Fruit fly (Drosophila melanogaster) whole organism, adult: Measurements from ENCODE around the gene Ilp8.

ENCODE experiments used
- CG11617 ChIP-seq: fragments of 200-800 bp; sonication (Bioruptor generic); optimal IDR thresholded peaks from 2 replicates; lab custom pipeline; 2017; ENCODE audit warnings: mild to moderate bottlenecking, missing biosample characterization, missing genetic modification reagents, missing genetic modification characterization
- CG12768 ChIP-seq: fragments of 200-800 bp; sonication (Bioruptor generic); optimal IDR thresholded peaks from 2 replicates; lab custom pipeline; 2017; ENCODE audit warnings: missing biosample characterization, missing genetic modification characterization, mild to moderate bottlenecking, moderate library complexity, missing genetic modification reagents
- CG14711 ChIP-seq: fragments of 200-800 bp; sonication (Bioruptor generic); optimal IDR thresholded peaks from 2 replicates; lab custom pipeline; 2018; ENCODE audit warnings: missing biosample characterization, mild to moderate bottlenecking, missing genetic modification characterization, moderate library complexity
- CG1620 ChIP-seq: fragments of 200-800 bp; sonication (Bioruptor generic); optimal IDR thresholded peaks from 2 replicates; lab custom pipeline; 2016; ENCODE audit warnings: missing biosample characterization, missing genetic modification characterization
- CG33017 ChIP-seq: fragments of 200-800 bp; sonication (Bioruptor generic); optimal IDR thresholded peaks from 2 replicates; lab custom pipeline; 2018; ENCODE audit warnings: missing biosample characterization, mild to moderate bottlenecking, missing genetic modification characterization, moderate library complexity
- CG5204 ChIP-seq: fragments of 200-800 bp; sonication (Bioruptor generic); optimal IDR thresholded peaks from 2 replicates; lab custom pipeline; 2016; ENCODE audit warnings: missing biosample characterization, missing genetic modification characterization
- CG7045 ChIP-seq: fragments of 200-800 bp; sonication (Bioruptor generic); optimal IDR thresholded peaks from 2 replicates; lab custom pipeline; 2017; ENCODE audit warnings: missing biosample characterization, mild to moderate bottlenecking, missing genetic modification characterization
- CG7101 ChIP-seq: fragments of 200-800 bp; sonication (Bioruptor generic); optimal IDR thresholded peaks from 2 replicates; lab custom pipeline; 2018; ENCODE audit warnings: missing biosample characterization, mild to moderate bottlenecking, missing genetic modification characterization, moderate library complexity
- Clk ChIP-seq: fragments of 200-800 bp; sonication (Bioruptor generic); optimal IDR thresholded peaks from 2 replicates; lab custom pipeline; 2017; ENCODE audit warnings: missing biosample characterization, missing genetic modification characterization
- Crg-1 ChIP-seq: fragments of 200-800 bp; sonication (Bioruptor generic); optimal IDR thresholded peaks from 2 replicates; lab custom pipeline; 2016; ENCODE audit warnings: missing biosample characterization, missing genetic modification characterization
- Hr96 ChIP-seq: fragments of 200-800 bp; sonication (Bioruptor generic); optimal IDR thresholded peaks from 2 replicates; lab custom pipeline; 2016; ENCODE audit warnings: missing biosample characterization, missing genetic modification characterization
- Mnt ChIP-seq: fragments of 200-800 bp; sonication (Bioruptor generic); optimal IDR thresholded peaks from 2 replicates; lab custom pipeline; 2016; ENCODE audit warnings: missing biosample characterization, mild to moderate bottlenecking, missing genetic modification characterization
- bab1 ChIP-seq: fragments of 200-800 bp; sonication (Bioruptor generic); optimal IDR thresholded peaks from 3 replicates; lab custom pipeline; 2019; ENCODE audit warnings: missing biosample characterization, mild to moderate bottlenecking, missing genetic modification characterization, moderate library complexity
- cic ChIP-seq: fragments of 200-800 bp; sonication (Bioruptor generic); optimal IDR thresholded peaks from 2 replicates; lab custom pipeline; 2017; ENCODE audit warnings: missing biosample characterization, mild to moderate bottlenecking, missing genetic modification characterization, moderate library complexity
- cnc ChIP-seq, 2 experiments: fragments of >200 bp; optimal IDR thresholded peaks; 2 replicates each; lab custom pipeline; 2017
- kay ChIP-seq: fragments of 200-800 bp; sonication (Bioruptor generic); peaks from one replicate; lab custom pipeline; 2016; ENCODE audit warnings: missing biosample characterization, missing genetic modification characterization, borderline replicate concordance
- ovo ChIP-seq: fragments of 200-800 bp; sonication (Bioruptor generic); optimal IDR thresholded peaks from 2 replicates; lab custom pipeline; 2016; ENCODE audit warnings: missing biosample characterization, missing genetic modification characterization
- pad ChIP-seq: fragments of 200-800 bp; sonication (Bioruptor generic); optimal IDR thresholded peaks from 3 replicates; lab custom pipeline; 2017; ENCODE audit warnings: missing biosample characterization, missing genetic modification characterization, mild to moderate bottlenecking, moderate library complexity, missing genetic modification reagents
- tj ChIP-seq: fragments of 200-800 bp; sonication (Bioruptor generic); optimal IDR thresholded peaks from 3 replicates; lab custom pipeline; 2017; ENCODE audit warnings: missing biosample characterization, mild to moderate bottlenecking, missing genetic modification characterization, moderate library complexity
- toe ChIP-seq: fragments of 200-800 bp; sonication (Bioruptor generic); optimal IDR thresholded peaks from 2 replicates; lab custom pipeline; 2016; ENCODE audit warnings: missing biosample characterization, missing genetic modification characterization

The Ilp8 gene

DNA sequence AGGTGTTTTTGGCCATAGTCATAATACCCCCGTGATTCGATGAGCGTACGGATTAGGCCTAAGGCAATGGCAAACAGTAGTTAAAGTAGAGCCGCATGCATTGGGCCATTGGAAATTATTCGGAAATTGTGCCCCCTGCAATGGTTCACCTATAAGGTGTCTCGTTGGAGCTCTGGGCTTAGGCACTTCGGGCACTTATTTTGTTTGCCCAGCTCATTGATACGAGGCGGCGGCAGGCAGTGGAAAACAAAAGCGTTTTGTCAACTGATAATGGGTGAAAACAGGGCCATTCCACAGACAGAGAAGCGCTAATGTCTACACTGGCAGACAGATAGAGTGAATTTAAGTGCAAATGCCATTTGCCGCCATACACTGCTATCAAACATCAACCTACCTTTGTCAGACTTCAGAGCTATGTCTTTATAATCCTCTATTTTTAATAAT, 25.6 kb downstream of the Ilp8 start:
- TF ChIP-seq kay (GFP tag; lab: Kevin White, UChicago): no peak
- TF ChIP-seq CG1620 (GFP tag; lab: Kevin White, UChicago): peak; percentile 37
- no peak for TF ChIP-seq pad (GFP tag; lab: Kevin White, UChicago)
- TF ChIP-seq CG7045 (GFP tag; lab: Kevin White, UChicago): no peak
- TF ChIP-seq tj (GFP tag; lab: Kevin White, UChicago): no peak
- TF ChIP-seq CG7101 (tag; lab: Kevin White, UChicago): no peak
- no peak for TF ChIP-seq CG5204 (GFP tag; lab: Kevin White, UChicago)
- TF ChIP-seq CG33017: no peak
- TF ChIP-seq CG11617 (GFP tag; lab: Kevin White, UChicago): no peak
- peak; percentile 39 for TF ChIP-seq toe (GFP tag; lab: Kevin White, UChicago)
- no peak for TF ChIP-seq cnc (optimal IDR thresholded peaks at IDR 0.05; lab: Kevin White, UChicago)
- peak; percentile 47 for TF ChIP-seq CG12768 (GFP tag; lab: Kevin White, UChicago)
- TF ChIP-seq Hr96: no peak
- TF ChIP-seq ovo: peak; percentile 15
- TF ChIP-seq Mnt: peak; percentile 24
- TF ChIP-seq CG14711 (tag; lab: Kevin White, UChicago): no peak
- peak; percentile 78 for TF ChIP-seq cic (GFP tag; lab: Kevin White, UChicago)
- TF ChIP-seq Crg-1 (GFP tag; lab: Kevin White, UChicago): no peak
- TF ChIP-seq bab1 (GFP tag; lab: Kevin White, UChicago): no peak
- TF ChIP-seq Clk: peak; percentile 29

dm6 chr3L:17005415-17005796, 26.5 kb downstream of the Ilp8 start:
- TF ChIP-seq cic (GFP tag; lab: Kevin White, UChicago) (no peak), Crg-1 (GFP tag; lab: Kevin White, UChicago) (no peak), Mnt (no peak), CG7101 (tag; lab: Kevin White, UChicago) (no peak), tj (GFP tag; lab: Kevin White, UChicago) (no peak), CG7045 (GFP tag; lab: Kevin White, UChicago) (no peak), Clk (no peak), pad (GFP tag; lab: Kevin White, UChicago) (no peak), ovo (no peak), CG11617 (GFP tag; lab: Kevin White, UChicago) (no peak), bab1 (GFP tag; lab: Kevin White, UChicago) (no peak), CG33017 (no peak), CG12768 (GFP tag; lab: Kevin White, UChicago) (no peak), CG5204 (GFP tag; lab: Kevin White, UChicago) (no peak), kay (GFP tag; lab: Kevin White, UChicago) (no peak), CG1620 (GFP tag; lab: Kevin White, UChicago) (no peak), cnc (optimal IDR thresholded peaks at IDR 0.05; lab: Kevin White, UChicago) (no peak), toe (GFP tag; lab: Kevin White, UChicago) (no peak), CG14711 (tag; lab: Kevin White, UChicago) (no peak)

DNA sequence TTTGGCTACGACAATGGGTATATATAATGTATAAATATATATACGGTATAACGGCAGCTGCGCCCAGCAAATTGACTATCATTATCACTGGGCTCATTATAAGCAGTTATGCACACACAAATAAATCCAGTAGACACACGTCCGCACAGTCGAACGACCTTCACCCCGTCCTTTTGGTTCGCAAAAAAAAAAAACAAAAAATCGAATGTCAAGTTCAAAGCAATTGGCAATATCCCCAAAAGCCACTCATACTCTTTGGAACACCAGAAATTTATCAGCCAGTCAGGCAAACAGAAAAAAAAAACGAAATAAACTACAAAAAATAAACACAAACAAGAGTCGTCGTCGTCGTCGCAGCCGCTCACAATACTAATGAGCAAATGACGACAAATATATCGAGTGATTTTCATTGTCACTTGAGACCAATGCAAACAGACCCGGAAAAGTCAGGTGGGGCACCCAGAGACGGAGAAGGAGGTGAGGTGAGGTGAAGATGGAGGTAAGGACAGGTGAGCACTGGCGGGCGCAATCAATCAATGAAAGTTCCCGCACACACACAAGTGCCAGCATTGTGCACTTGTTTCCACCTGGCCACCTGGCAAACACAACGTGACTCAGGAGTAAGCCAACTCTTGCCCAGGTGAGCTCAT, 27.0 kb downstream of the Ilp8 start:
- peak; percentile 87 for TF ChIP-seq cic (GFP tag; lab: Kevin White, UChicago)
- no peak for TF ChIP-seq Clk
- no peak for TF ChIP-seq toe (GFP tag; lab: Kevin White, UChicago)
- TF ChIP-seq kay (GFP tag; lab: Kevin White, UChicago): peak; percentile 67
- no peak for TF ChIP-seq CG1620 (GFP tag; lab: Kevin White, UChicago)
- TF ChIP-seq CG12768 (GFP tag; lab: Kevin White, UChicago): no peak
- no peak for TF ChIP-seq CG7101 (tag; lab: Kevin White, UChicago)
- peak; percentile 20 for TF ChIP-seq tj (GFP tag; lab: Kevin White, UChicago)

- TF ChIP-seq cic (GFP tag; lab: Kevin White, UChicago) (no peak), CG1620 (GFP tag; lab: Kevin White, UChicago) (no peak), CG7101 (tag; lab: Kevin White, UChicago) (peak; percentile 72), pad (GFP tag; lab: Kevin White, UChicago) (peak; percentile 37), tj (GFP tag; lab: Kevin White, UChicago) (peak; percentile 28), bab1 (GFP tag; lab: Kevin White, UChicago) (no peak), CG7045 (GFP tag; lab: Kevin White, UChicago) (peak; percentile 85), kay (GFP tag; lab: Kevin White, UChicago) (peak; percentile 82), CG33017 (peak; percentile 75), Clk (peak; percentile 59), toe (GFP tag; lab: Kevin White, UChicago) (peak; percentile 69), Mnt (peak; percentile 16), CG12768 (GFP tag; lab: Kevin White, UChicago) (peak; percentile 79), Crg-1 (GFP tag; lab: Kevin White, UChicago) (no peak), ovo (peak; percentile 3), Hr96 (peak; percentile 56), CG14711 (tag; lab: Kevin White, UChicago) (peak; percentile 67), CG5204 (GFP tag; lab: Kevin White, UChicago) (peak; percentile 87), CG11617 (GFP tag; lab: Kevin White, UChicago) (peak; percentile 59), cnc (optimal IDR thresholded peaks at IDR 0.05; lab: Kevin White, UChicago) (no peak)
These were observed 27.6 kb downstream of the Ilp8 start for dm6 chr3L:17004218-17004759.
